Fruit fly (Drosophila melanogaster): ENCODE data around the gene betaCOP.
A peak's percentile ranks its signal among the peaks of the same experiment; 100 is the strongest.

The betaCOP gene

DNA sequence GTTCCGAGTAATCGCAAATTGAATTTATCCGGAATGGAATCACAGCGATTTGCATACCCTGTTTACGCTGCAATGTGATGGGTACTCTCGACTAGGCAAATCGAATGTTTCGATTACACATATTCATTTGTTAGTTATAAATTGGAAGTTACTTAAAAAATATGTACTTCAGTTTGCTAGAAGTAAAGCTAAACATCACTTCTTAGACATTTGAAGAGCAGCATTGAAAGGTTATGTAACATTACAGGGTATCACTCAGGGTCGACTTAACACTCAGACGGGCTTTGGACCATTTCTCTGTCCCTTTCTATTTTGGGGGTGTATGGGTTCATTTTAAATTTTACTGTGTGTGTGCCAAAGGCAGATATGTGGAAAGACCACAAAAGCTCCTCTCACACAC, 44.0 kb downstream of the betaCOP start (continued):
- TF ChIP-seq slbo (GFP tag; IDR thresholded peaks at IDR 0.05) (0 out of 2 replicates have a peak, but pooled peaks have one; percentile 17), ind (GFP tag; optimal IDR thresholded peaks at IDR 0.05) (no peak), so (GFP tag; IDR thresholded peaks at IDR 0.05) (no peak), CG2202 (tag; optimal IDR thresholded peaks at IDR 0.05) (no peak), CoRest (tag; optimal IDR thresholded peaks at IDR 0.05) (peak; percentile 2), CG18476 (GFP tag; optimal IDR thresholded peaks at IDR 0.05) (no peak), CG12155 (GFP tag; optimal IDR thresholded peaks at IDR 0.05) (no peak), Ravus (GFP tag; IDR thresholded peaks at IDR 0.05) (no peak), Fer3 (tag; optimal IDR thresholded peaks at IDR 0.05) (peak; percentile 41), HLHmδ (GFP tag; optimal IDR thresholded peaks at IDR 0.05) (no peak), CG6175 (GFP tag; IDR thresholded peaks at IDR 0.05) (no peak), gem (tag; optimal IDR thresholded peaks at IDR 0.05) (peak; percentile 29)
